Worm (Caenorhabditis elegans) whole organism, early embryonic: ENCODE measurements around the gene CD4.8.

ENCODE experiments used
- B0310.2 ChIP-seq: sonication (generic microtip); optimal IDR thresholded peaks from 2 replicates; lab custom pipeline; 2016; ENCODE audit warnings: mild to moderate bottlenecking, missing genetic modification characterization, missing compliant biosample characterization
- aly-1 ChIP-seq: sonication (generic microtip); optimal IDR thresholded peaks from 2 replicates; lab custom pipeline; 2016; ENCODE audit warnings: missing genetic modification characterization, missing compliant biosample characterization
- ama-1 ChIP-seq: fragments of 150-350 bp; optimal IDR thresholded peaks from 2 replicates; lab custom pipeline; 2014
- ceh-36 ChIP-seq: sonication (generic microtip); optimal IDR thresholded peaks from 2 replicates; lab custom pipeline; 2016; ENCODE audit warnings: missing genetic modification characterization, inconsistent platforms, missing compliant biosample characterization
- hmg-4 ChIP-seq: fragments of 200-800 bp; sonication (Bioruptor generic); optimal IDR thresholded peaks from 2 replicates; lab custom pipeline; 2018; ENCODE audit warnings: mild to moderate bottlenecking, missing genetic modification characterization, missing compliant biosample characterization
- hnd-1 ChIP-seq: sonication (generic microtip); optimal IDR thresholded peaks from 2 replicates; lab custom pipeline; 2016; ENCODE audit warnings: missing genetic modification characterization, missing compliant biosample characterization
- scrt-1 ChIP-seq: fragments of 200-800 bp; sonication (Bioruptor generic); IDR thresholded peaks from 2 replicates; pipeline ENCODE4 v1.3.6; 2022; ENCODE audit warnings: missing genetic modification characterization, missing compliant biosample characterization
- tbx-11 ChIP-seq: fragments of 200-800 bp; sonication (Bioruptor generic); IDR thresholded peaks from 2 replicates; pipeline ENCODE4 v1.3.6; 2022; ENCODE audit warnings: missing genetic modification characterization, missing compliant biosample characterization
- tbx-37 ChIP-seq: fragments of 200-800 bp; sonication (Bioruptor generic); conservative IDR thresholded peaks from 2 replicates; pipeline ENCODE4 v1.3.6; 2022; ENCODE audit warnings: missing genetic modification reagents, missing genetic modification characterization, missing compliant biosample characterization

ce11 chrV:5582860-5583259 lies 18.3 kb downstream of the CD4.8 start:
- TF ChIP-seq ceh-36: no peak
- no peak for TF ChIP-seq ama-1 (lab: Kevin White, UChicago)
- no peak for TF ChIP-seq B0310.2 (tag; lab: Kevin White, UChicago)
- TF ChIP-seq hmg-4 (GFP tag; lab: Kevin White, UChicago): no peak
- TF ChIP-seq aly-1 (tag; lab: Kevin White, UChicago): no peak
- TF ChIP-seq hnd-1 (tag; lab: Kevin White, UChicago): no peak
- TF ChIP-seq tbx-37 (GFP tag; lab: Robert Waterston, UW): no peak
- TF ChIP-seq tbx-11 (GFP tag; lab: Robert Waterston, UW): no peak
- TF ChIP-seq scrt-1: no peak
